Worm (Caenorhabditis elegans) whole organism, L3 larva: ENCODE measurements around the gene snpc-1.1.
A peak's percentile ranks its signal among the peaks of the same experiment; 100 is the strongest.

Source experiments
- R02D3.7 ChIP-seq: fragments of 150-350 bp; optimal IDR thresholded peaks from 2 replicates; lab custom pipeline; 2014; ENCODE audit warnings: missing biosample characterization, missing genetic modification characterization
- aly-2 ChIP-seq: fragments of 150-350 bp; optimal IDR thresholded peaks from 2 replicates; lab custom pipeline; 2014; ENCODE audit warnings: missing biosample characterization, missing genetic modification characterization
- ama-1 ChIP-seq: fragments of 150-350 bp; optimal IDR thresholded peaks from 2 replicates; lab custom pipeline; 2018
- ceh-16 ChIP-seq: sonication (generic microtip); optimal IDR thresholded peaks from 2 replicates; lab custom pipeline; 2017; ENCODE audit warnings: missing biosample characterization, missing genetic modification characterization
- ceh-28 ChIP-seq: fragments of 150-350 bp; optimal IDR thresholded peaks from 2 replicates; lab custom pipeline; 2014; ENCODE audit warnings: missing biosample characterization, missing genetic modification reagents, missing genetic modification characterization
- ceh-82 ChIP-seq: fragments of 150-350 bp; optimal IDR thresholded peaks from 2 replicates; lab custom pipeline; 2014; ENCODE audit warnings: missing biosample characterization, missing genetic modification characterization
- elt-1 ChIP-seq: fragments of 150-350 bp; optimal IDR thresholded peaks from 2 replicates; lab custom pipeline; 2014; ENCODE audit warnings: missing biosample characterization, missing genetic modification characterization
- elt-2 ChIP-seq: sonication (generic microtip); optimal IDR thresholded peaks from 2 replicates; lab custom pipeline; 2016; ENCODE audit warnings: missing genetic modification reagents, mild to moderate bottlenecking, missing genetic modification characterization, missing compliant biosample characterization
- eor-1 ChIP-seq, 2 experiments: fragments of 150-350 bp; optimal IDR thresholded peaks; 2 replicates each; lab custom pipeline; 2014 to 2018; ENCODE audit warnings: missing biosample characterization in 2 of 2, missing genetic modification characterization in 2 of 2
- fos-1 ChIP-seq: fragments of 150-350 bp; optimal IDR thresholded peaks from 2 replicates; lab custom pipeline; 2014; ENCODE audit warnings: missing biosample characterization, missing genetic modification characterization
- hmg-11 ChIP-seq: sonication (generic microtip); optimal IDR thresholded peaks from 2 replicates; lab custom pipeline; 2016; ENCODE audit warnings: missing genetic modification characterization, missing compliant biosample characterization
- jun-1 ChIP-seq: fragments of 150-350 bp; optimal IDR thresholded peaks from 2 replicates; lab custom pipeline; 2014; ENCODE audit warnings: missing biosample characterization, missing genetic modification reagents, missing genetic modification characterization
- lin-15B ChIP-seq: fragments of 150-350 bp; optimal IDR thresholded peaks from 2 replicates; lab custom pipeline; 2014; ENCODE audit warnings: missing biosample characterization, missing genetic modification characterization
- lsy-12 ChIP-seq: sonication (generic microtip); optimal IDR thresholded peaks from 2 replicates; lab custom pipeline; 2016; ENCODE audit warnings: mild to moderate bottlenecking, missing genetic modification characterization, missing compliant biosample characterization
- mdl-1 ChIP-seq: fragments of 150-350 bp; optimal IDR thresholded peaks from 2 replicates; lab custom pipeline; 2014; ENCODE audit warnings: missing biosample characterization, missing genetic modification characterization
- mml-1 ChIP-seq: fragments of 150-350 bp; sonication (generic microtip); optimal IDR thresholded peaks from 3 replicates; lab custom pipeline; 2014; ENCODE audit warnings: missing biosample characterization, missing genetic modification characterization
- nhr-11 ChIP-seq: fragments of 150-350 bp; optimal IDR thresholded peaks from 2 replicates; lab custom pipeline; 2014; ENCODE audit warnings: missing biosample characterization, missing genetic modification characterization
- nhr-12 ChIP-seq: fragments of 150-350 bp; optimal IDR thresholded peaks from 2 replicates; lab custom pipeline; 2014; ENCODE audit warnings: missing biosample characterization, missing genetic modification characterization
- nhr-23 ChIP-seq: fragments of 150-350 bp; optimal IDR thresholded peaks from 2 replicates; lab custom pipeline; 2014; ENCODE audit warnings: missing biosample characterization, missing genetic modification reagents, missing genetic modification characterization
- nhr-25 ChIP-seq: sonication (generic microtip); optimal IDR thresholded peaks from 2 replicates; lab custom pipeline; 2017; ENCODE audit warnings: missing biosample characterization, missing genetic modification characterization
- nhr-28 ChIP-seq: fragments of 150-350 bp; optimal IDR thresholded peaks from 2 replicates; lab custom pipeline; 2014; ENCODE audit warnings: missing biosample characterization, missing genetic modification characterization
- nhr-43 ChIP-seq: sonication (generic microtip); optimal IDR thresholded peaks from 2 replicates; lab custom pipeline; 2016; ENCODE audit warnings: mild to moderate bottlenecking, missing genetic modification characterization, missing compliant biosample characterization; ENCODE audit not compliant: poor library complexity, severe bottlenecking
- nhr-67 ChIP-seq: fragments of 150-350 bp; optimal IDR thresholded peaks from 2 replicates; lab custom pipeline; 2014; ENCODE audit warnings: missing biosample characterization, missing genetic modification characterization
- nhr-76 ChIP-seq: fragments of 150-350 bp; sonication (generic microtip); optimal IDR thresholded peaks from 5 replicates; lab custom pipeline; 2014; ENCODE audit warnings: missing biosample characterization, missing genetic modification characterization
- nhr-77 ChIP-seq: fragments of 150-350 bp; optimal IDR thresholded peaks from 2 replicates; lab custom pipeline; 2014; ENCODE audit warnings: missing biosample characterization, missing genetic modification characterization
- pha-4 ChIP-seq: fragments of 150-350 bp; optimal IDR thresholded peaks from 2 replicates; lab custom pipeline; 2014; ENCODE audit warnings: missing biosample characterization, missing genetic modification reagents, missing genetic modification characterization
- pqm-1 ChIP-seq: fragments of 150-350 bp; optimal IDR thresholded peaks from 2 replicates; lab custom pipeline; 2017; ENCODE audit warnings: missing biosample characterization, missing genetic modification characterization, inconsistent platforms
- sea-2 ChIP-seq: fragments of 150-350 bp; sonication (generic microtip); optimal IDR thresholded peaks from 4 replicates; lab custom pipeline; 2014; ENCODE audit warnings: missing biosample characterization, missing genetic modification reagents, missing genetic modification characterization
- skn-1 ChIP-seq: fragments of 150-350 bp; optimal IDR thresholded peaks from 2 replicates; lab custom pipeline; 2014; ENCODE audit warnings: missing biosample characterization, missing genetic modification characterization
- snpc-4 ChIP-seq: fragments of 150-350 bp; optimal IDR thresholded peaks from 2 replicates; lab custom pipeline; 2014; ENCODE audit warnings: missing biosample characterization, missing genetic modification characterization
- unc-39 ChIP-seq: sonication (generic microtip); optimal IDR thresholded peaks from 4 replicates; lab custom pipeline; 2017; ENCODE audit warnings: missing biosample characterization, missing genetic modification characterization
- unc-62 ChIP-seq: fragments of 150-350 bp; sonication (generic microtip); optimal IDR thresholded peaks from 4 replicates; lab custom pipeline; 2014; ENCODE audit warnings: missing biosample characterization, missing genetic modification reagents, missing genetic modification characterization
- zag-1 ChIP-seq: fragments of 150-350 bp; optimal IDR thresholded peaks from 2 replicates; lab custom pipeline; 2014; ENCODE audit warnings: missing biosample characterization, missing genetic modification characterization
- ztf-4 ChIP-seq: fragments of 150-350 bp; optimal IDR thresholded peaks from 2 replicates; lab custom pipeline; 2014; ENCODE audit warnings: missing biosample characterization, missing genetic modification characterization

Gene snpc-1.1

ce11 chrII:7813645-7814044 is 32.5 kb upstream of the snpc-1.1 start (continued):
- TF ChIP-seq mml-1 (tag; lab: Kevin White, UChicago) (no peak), jun-1 (no peak), hmg-11 (no peak), ceh-16 (tag; lab: Kevin White, UChicago) (no peak), pha-4 (tag; lab: Kevin White, UChicago) (no peak), ztf-4 (tag; lab: Kevin White, UChicago) (no peak)

ce11 chrII:7813237-7813636 is 32.1 kb upstream of the snpc-1.1 start:
- TF ChIP-seq nhr-28 (tag; lab: Kevin White, UChicago) (no peak), fos-1 (tag; lab: Kevin White, UChicago) (no peak), snpc-4 (tag; lab: Kevin White, UChicago) (no peak), skn-1 (tag; lab: Kevin White, UChicago) (no peak)

- peak; percentile 12 for TF ChIP-seq nhr-25 (tag; lab: Kevin White, UChicago)
- no peak for TF ChIP-seq fos-1 (tag; lab: Kevin White, UChicago)
- no peak for TF ChIP-seq R02D3.7 (tag; lab: Kevin White, UChicago)
- TF ChIP-seq sea-2 (GFP tag; lab: Kevin White, UChicago): no peak
Measured at ce11 chrII:7812332-7812731, 31.2 kb upstream of the snpc-1.1 start.

- no peak for TF ChIP-seq ceh-28
- no peak for TF ChIP-seq fos-1 (tag; lab: Kevin White, UChicago)
- TF ChIP-seq mdl-1 (tag; lab: Kevin White, UChicago): no peak
- no peak for TF ChIP-seq nhr-11 (tag; lab: Kevin White, UChicago)
- TF ChIP-seq lsy-12: no peak
- TF ChIP-seq nhr-12 (tag; lab: Kevin White, UChicago): no peak
- no peak for TF ChIP-seq lin-15B (tag; lab: Kevin White, UChicago)
- TF ChIP-seq nhr-25 (tag; lab: Kevin White, UChicago): no peak
- TF ChIP-seq aly-2 (tag; lab: Kevin White, UChicago): no peak
- TF ChIP-seq skn-1 (tag; lab: Kevin White, UChicago): no peak
Measured at ce11 chrII:7810869-7811543, 29.9 kb upstream of the snpc-1.1 start, which contains the start of gene cki-1. TSS of gene cki-1 (plus strand) at chrII:7811240.

ce11 chrII:7810162-7810868 is 29.2 kb upstream of the snpc-1.1 start:
- TF ChIP-seq eor-1 (tag; optimal IDR thresholded peaks at IDR 0.05; lab: Kevin White, UChicago) (no peak), elt-1 (tag; lab: Kevin White, UChicago) (no peak), R02D3.7 (tag; lab: Kevin White, UChicago) (no peak), pha-4 (tag; lab: Kevin White, UChicago) (peak; percentile 35), zag-1 (tag; lab: Kevin White, UChicago) (no peak), lsy-12 (no peak), nhr-25 (tag; lab: Kevin White, UChicago) (no peak), elt-2 (no peak)

- TF ChIP-seq nhr-28 (tag; lab: Kevin White, UChicago): no peak
- no peak for TF ChIP-seq unc-62
- TF ChIP-seq nhr-67 (tag; lab: Kevin White, UChicago): no peak
- no peak for TF ChIP-seq mml-1 (tag; lab: Kevin White, UChicago)
Measured at ce11 chrII:7809358-7809914, 28.3 kb upstream of the snpc-1.1 start.

ce11 chrII:7808950-7809349 is 27.8 kb upstream of the snpc-1.1 start:
- TF ChIP-seq mml-1 (tag; lab: Kevin White, UChicago): no peak
- TF ChIP-seq lsy-12: peak; percentile 20
- no peak for TF ChIP-seq nhr-67 (tag; lab: Kevin White, UChicago)
- TF ChIP-seq nhr-76 (tag; lab: Kevin White, UChicago): no peak
- TF ChIP-seq snpc-4 (tag; lab: Kevin White, UChicago): peak; percentile 16
- TF ChIP-seq nhr-25 (tag; lab: Kevin White, UChicago): peak; percentile 44
- peak; percentile 60 for TF ChIP-seq jun-1
- TF ChIP-seq nhr-23: peak; percentile 52
- no peak for TF ChIP-seq ceh-82 (tag; lab: Kevin White, UChicago)
- no peak for TF ChIP-seq ama-1 (lab: Kevin White, UChicago)
- TF ChIP-seq unc-39: no peak
- no peak for TF ChIP-seq nhr-12 (tag; lab: Kevin White, UChicago)
- peak; percentile 13 for TF ChIP-seq pha-4 (tag; lab: Kevin White, UChicago)
- TF ChIP-seq eor-1 (tag; optimal IDR thresholded peaks at IDR 0.05; lab: Kevin White, UChicago): no peak
- TF ChIP-seq elt-2: peak; percentile 95
- peak; percentile 7 for TF ChIP-seq nhr-43 (tag; lab: Kevin White, UChicago)
- peak; percentile 92 for TF ChIP-seq pqm-1
- no peak for TF ChIP-seq nhr-77 (tag; lab: Kevin White, UChicago)
- TF ChIP-seq unc-62: peak; percentile 2
